Fruit fly (Drosophila melanogaster): ENCODE results near the gene Coq3.

Gene Coq3

dm6 chr2L:21111849-21112248 is 46.6 kb downstream of the Coq3 start (continued):
- TF ChIP-seq nerfin-1 (tag; optimal IDR thresholded peaks at IDR 0.05) (no peak), CG2199 (GFP tag; IDR thresholded peaks at IDR 0.05) (peak; percentile 57; the same call in 1 of the 3 replicates), wdn (GFP tag; IDR thresholded peaks at IDR 0.05) (no peak), CG15696 (tag; optimal IDR thresholded peaks at IDR 0.05) (peak; percentile 50), CG16813 (GFP tag; IDR thresholded peaks at IDR 0.05; ENCODE audit: partially characterized antibody) (no peak), Xrp1 (GFP tag; IDR thresholded peaks at IDR 0.05) (0 out of 2 replicates have a peak, but pooled peaks have one; percentile 9), CG10267 (tag; optimal IDR thresholded peaks at IDR 0.05) (no peak), pum (GFP tag; optimal IDR thresholded peaks at IDR 0.05) (no peak), br (optimal IDR thresholded peaks at IDR 0.05) (no peak)

- TF ChIP-seq sd (tag; optimal IDR thresholded peaks at IDR 0.05) (peak; percentile 32), sens (GFP tag) (peak; percentile 47), Pdp1 (GFP tag; optimal IDR thresholded peaks at IDR 0.05) (peak in 1 of 2 experiments; percentile 13), Lhr (GFP tag; optimal IDR thresholded peaks at IDR 0.05) (no peak), Optix (GFP tag; IDR thresholded peaks at IDR 0.05) (no peak), lola (GFP tag; optimal IDR thresholded peaks at IDR 0.05) (no peak), exex (tag; optimal IDR thresholded peaks at IDR 0.05) (peak; percentile 57), CG16779 (GFP tag; IDR thresholded peaks at IDR 0.05) (no peak), Atf6 (GFP tag; IDR thresholded peaks at IDR 0.05) (no peak), zen2 (GFP tag; IDR thresholded peaks at IDR 0.05; ENCODE audit: partially characterized antibody) (no peak), lilli (GFP tag; optimal IDR thresholded peaks at IDR 0.05) (no peak), sima (GFP tag; optimal IDR thresholded peaks at IDR 0.05) (no peak), aop (GFP tag; IDR thresholded peaks at IDR 0.05) (no peak), CG17912 (GFP tag; optimal IDR thresholded peaks at IDR 0.05) (no peak), mirr (GFP tag; optimal IDR thresholded peaks at IDR 0.05) (peak; percentile 67), lab (GFP tag; optimal IDR thresholded peaks at IDR 0.05) (peak; percentile 63), z (GFP tag; IDR thresholded peaks at IDR 0.05) (no peak), nerfin-2 (GFP tag; IDR thresholded peaks at IDR 0.05; ENCODE audit: partially characterized antibody) (no peak)
These were observed 48.7 kb downstream of the Coq3 start for dm6 chr2L:21109680-21110079.

- TF ChIP-seq Hmr (GFP tag; optimal IDR thresholded peaks at IDR 0.05), result peak; percentile 49
- TF ChIP-seq CG30431 (GFP tag; optimal IDR thresholded peaks at IDR 0.05), result peak; percentile 66
- no peak for TF ChIP-seq CkIIα-i1 (GFP tag; IDR thresholded peaks at IDR 0.05)
- TF ChIP-seq Myb (GFP tag; optimal IDR thresholded peaks at IDR 0.05), result peak; percentile 16
- TF ChIP-seq Aef1 (GFP tag; IDR thresholded peaks at IDR 0.05), result 0 out of 3 replicates have a peak, but pooled peaks have one; percentile 9
- no peak for TF ChIP-seq CG9215 (GFP tag; IDR thresholded peaks at IDR 0.05)
- no peak; the same call in 1 of the 2 replicates for TF ChIP-seq Rfx (GFP tag; IDR thresholded peaks at IDR 0.05)
- TF ChIP-seq Fer1 (GFP tag; optimal IDR thresholded peaks at IDR 0.05), result no peak
- TF ChIP-seq ftz-f1 (GFP tag; optimal IDR thresholded peaks at IDR 0.05), result no peak
- no peak for TF ChIP-seq Dek (tag; optimal IDR thresholded peaks at IDR 0.05)
- TF ChIP-seq Bgb (GFP tag; IDR thresholded peaks at IDR 0.05; ENCODE audit: partially characterized antibody), result no peak
- no peak for TF ChIP-seq CG9797 (GFP tag; optimal IDR thresholded peaks at IDR 0.05)
- TF ChIP-seq CG13287 (GFP tag; IDR thresholded peaks at IDR 0.05; ENCODE audit: partially characterized antibody), result no peak
- TF ChIP-seq lbe (GFP tag; optimal IDR thresholded peaks at IDR 0.05), result no peak
- TF ChIP-seq zen2 (GFP tag; IDR thresholded peaks at IDR 0.05; ENCODE audit: partially characterized antibody), result no peak
- no peak for TF ChIP-seq CG10274 (GFP tag; optimal IDR thresholded peaks at IDR 0.05)
- TF ChIP-seq bab2 (GFP tag; optimal IDR thresholded peaks at IDR 0.05), result peak; percentile 48
- peak; percentile 25 for TF ChIP-seq CG3281 (GFP tag; optimal IDR thresholded peaks at IDR 0.05)
- TF ChIP-seq Ptx1 (GFP tag; IDR thresholded peaks at IDR 0.05), result no peak; the same call in 1 of the 2 replicates
- peak; percentile 21 for TF ChIP-seq CG16815 (GFP tag; optimal IDR thresholded peaks at IDR 0.05)
- peak; percentile 5; the same call in 1 of the 2 replicates for TF ChIP-seq CG14014 (GFP tag; IDR thresholded peaks at IDR 0.05)
- peak; percentile 87 for TF ChIP-seq CG9727 (GFP tag; optimal IDR thresholded peaks at IDR 0.05)
- peak; percentile 38 for TF ChIP-seq Ets97D (GFP tag; optimal IDR thresholded peaks at IDR 0.05)
These were observed 49.6 kb downstream of the Coq3 start for dm6 chr2L:21108759-21109282.

All from whole organism, embryonic.